ENCODE assay signal across 1 worm cellular context in genomic region chrX:7954328-7954727, ce11.
TF ChIP-seq lines count a peak whose summit lies in the region.

Gene dct-1 (plus strand): TSS chrX:7954354.

TF ChIP-seq in whole organism, L1 larva, 84 proteins besides CTCF, POLR2A, EP300 and RAD21 (continued from another document):
- TF ChIP-seq ces-1 (GFP tag; optimal IDR thresholded peaks at IDR 0.05; lab: Kevin White, UChicago) (no peak), lir-3 (tag; optimal IDR thresholded peaks at IDR 0.05; lab: Kevin White, UChicago; ENCODE audit: poor library complexity) (no peak)
